Worm (Caenorhabditis elegans) whole organism, L1 larva: ENCODE data around the gene ZK1307.7.
A peak's percentile ranks its signal among the peaks of the same experiment; 100 is the strongest.

Source experiments
- C04F5.9 ChIP-seq: sonication (generic microtip); optimal IDR thresholded peaks from 2 replicates; lab custom pipeline; 2016; ENCODE audit warnings: missing genetic modification characterization, missing compliant biosample characterization
- aha-1 ChIP-seq: fragments of 150-350 bp; optimal IDR thresholded peaks from 2 replicates; lab custom pipeline; 2014; ENCODE audit warnings: missing biosample characterization, missing genetic modification characterization
- aly-2 ChIP-seq: fragments of 150-350 bp; optimal IDR thresholded peaks from 2 replicates; lab custom pipeline; 2014; ENCODE audit warnings: missing biosample characterization, missing genetic modification characterization
- blmp-1 ChIP-seq: fragments of 150-350 bp; optimal IDR thresholded peaks from 2 replicates; lab custom pipeline; 2014; ENCODE audit warnings: missing biosample characterization, missing genetic modification characterization
- ceh-63 ChIP-seq: fragments of 200-800 bp; sonication (Bioruptor generic); optimal IDR thresholded peaks from 2 replicates; lab custom pipeline; 2018; ENCODE audit warnings: mild to moderate bottlenecking, missing genetic modification characterization, missing compliant biosample characterization
- ceh-8 ChIP-seq: fragments of 200-800 bp; sonication (Bioruptor generic); optimal IDR thresholded peaks from 2 replicates; lab custom pipeline; 2018; ENCODE audit warnings: mild to moderate bottlenecking, missing genetic modification characterization, moderate library complexity, missing compliant biosample characterization
- ceh-82 ChIP-seq, 3 experiments: fragments of 150-350 bp in 1 of 3; sonication (generic microtip) in 2 of 3; optimal IDR thresholded peaks; 2 replicates each; lab custom pipeline; 2014 to 2017; ENCODE audit warnings: missing biosample characterization in 3 of 3, missing genetic modification characterization in 3 of 3
- ceh-90 ChIP-seq: sonication (generic microtip); optimal IDR thresholded peaks from 2 replicates; lab custom pipeline; 2016; ENCODE audit warnings: missing genetic modification characterization, missing compliant biosample characterization
- ces-1 ChIP-seq: fragments of 150-350 bp; optimal IDR thresholded peaks from 2 replicates; lab custom pipeline; 2014; ENCODE audit warnings: missing biosample characterization, missing genetic modification reagents, missing genetic modification characterization
- dpl-1 ChIP-seq, 3 experiments: fragments of 150-350 bp in 2 of 3; sonication (generic microtip) in 1 of 3; optimal IDR thresholded peaks; 2 replicates each; lab custom pipeline; 2014 to 2017; ENCODE audit warnings: missing biosample characterization in 3 of 3, missing genetic modification characterization in 3 of 3, missing genetic modification reagents in 3 of 3
- dsc-1 ChIP-seq: sonication (generic microtip); optimal IDR thresholded peaks from 2 replicates; lab custom pipeline; 2016; ENCODE audit warnings: mild to moderate bottlenecking, missing genetic modification characterization, missing compliant biosample characterization
- efl-1 ChIP-seq, 4 experiments: fragments of 150-350 bp; optimal IDR thresholded peaks in 3 of 4; peaks in 1 of 4; 1 replicate in 1 of 4; 2 replicates in 3 of 4; lab custom pipeline; 2014; ENCODE audit warnings: missing biosample characterization in 2 of 4, missing genetic modification characterization in 2 of 4, missing genetic modification reagents in 2 of 4
- egl-13 ChIP-seq: sonication (generic microtip); optimal IDR thresholded peaks from 2 replicates; lab custom pipeline; 2016; ENCODE audit warnings: missing genotype, missing genetic modification reagents, missing genetic modification characterization, missing compliant biosample characterization
- egl-27 ChIP-seq, 2 experiments: fragments of 150-350 bp in 1 of 2; sonication (generic microtip); optimal IDR thresholded peaks; 3 replicates each; lab custom pipeline; 2017 to 2018; ENCODE audit warnings: missing biosample characterization in 2 of 2, missing genetic modification characterization in 2 of 2, missing genetic modification reagents in 2 of 2
- elt-3 ChIP-seq, 6 experiments: fragments of 150-350 bp in 1 of 6; sonication (generic microtip); optimal IDR thresholded peaks; 2 replicates each; lab custom pipeline; 2017 to 2018; ENCODE audit warnings: missing biosample characterization in 6 of 6, missing genetic modification characterization in 6 of 6, inconsistent platforms in 1 of 6
- ets-5 ChIP-seq: fragments of 200-800 bp; sonication (Bioruptor generic); IDR thresholded peaks from 2 replicates; pipeline ENCODE4 v1.3.6; 2022; ENCODE audit warnings: missing genetic modification characterization, missing compliant biosample characterization
- hlh-17 ChIP-seq: fragments of 200-800 bp; sonication (Bioruptor generic); optimal IDR thresholded peaks from 2 replicates; lab custom pipeline; 2018; ENCODE audit warnings: missing genetic modification characterization, mild to moderate bottlenecking, missing compliant biosample characterization, moderate library complexity, borderline replicate concordance
- irx-1 ChIP-seq: sonication (generic microtip); optimal IDR thresholded peaks from 2 replicates; lab custom pipeline; 2016; ENCODE audit warnings: missing genetic modification characterization, missing compliant biosample characterization
- isw-1 ChIP-seq: fragments of 200-800 bp; sonication (Bioruptor generic); IDR thresholded peaks from 2 replicates; pipeline ENCODE4 v1.3.6; 2022; ENCODE audit warnings: missing genetic modification characterization, missing compliant biosample characterization
- jun-1 ChIP-seq: fragments of 150-350 bp; optimal IDR thresholded peaks from 2 replicates; lab custom pipeline; 2014; ENCODE audit warnings: missing biosample characterization, missing genetic modification reagents, missing genetic modification characterization
- lin-13 ChIP-seq: fragments of 150-350 bp; optimal IDR thresholded peaks from 2 replicates; lab custom pipeline; 2014; ENCODE audit warnings: missing biosample characterization, missing genetic modification reagents, missing genetic modification characterization
- lin-15B ChIP-seq: fragments of 150-350 bp; sonication (generic microtip); optimal IDR thresholded peaks from 3 replicates; lab custom pipeline; 2014; ENCODE audit warnings: missing biosample characterization, missing genetic modification characterization
- lin-35 ChIP-seq, 2 experiments: fragments of 150-350 bp; optimal IDR thresholded peaks; 2 replicates each; lab custom pipeline; 2014; ENCODE audit warnings: missing biosample characterization in 2 of 2, missing genetic modification characterization in 2 of 2, missing genetic modification reagents in 2 of 2
- lin-39 ChIP-seq: fragments of 150-350 bp; optimal IDR thresholded peaks from 2 replicates; lab custom pipeline; 2014; ENCODE audit warnings: missing biosample characterization, missing genetic modification reagents, missing genetic modification characterization
- lir-3 ChIP-seq: sonication (generic microtip); optimal IDR thresholded peaks from 2 replicates; lab custom pipeline; 2016; ENCODE audit warnings: mild to moderate bottlenecking, missing genetic modification characterization, moderate library complexity, missing compliant biosample characterization; ENCODE audit not compliant: poor library complexity
- lsy-2 ChIP-seq, 2 experiments: fragments of 150-350 bp; optimal IDR thresholded peaks; 2 replicates each; lab custom pipeline; 2014; ENCODE audit warnings: missing biosample characterization in 2 of 2, missing genetic modification characterization in 2 of 2
- mef-2 ChIP-seq: fragments of 150-350 bp; optimal IDR thresholded peaks from 2 replicates; lab custom pipeline; 2014; ENCODE audit warnings: missing biosample characterization, missing genetic modification characterization
- nhr-11 ChIP-seq: fragments of 150-350 bp; optimal IDR thresholded peaks from 2 replicates; lab custom pipeline; 2014; ENCODE audit warnings: missing biosample characterization, missing genetic modification characterization
- nhr-19 ChIP-seq: fragments of 200-800 bp; sonication (Bioruptor generic); conservative IDR thresholded peaks from 2 replicates; pipeline ENCODE4 v1.3.6; 2022; ENCODE audit warnings: missing genetic modification characterization, missing compliant biosample characterization
- nhr-20 ChIP-seq: sonication (generic microtip); optimal IDR thresholded peaks from 2 replicates; lab custom pipeline; 2016; ENCODE audit warnings: mild to moderate bottlenecking, missing genetic modification characterization, missing compliant biosample characterization
- nhr-237 ChIP-seq: fragments of 150-350 bp; optimal IDR thresholded peaks from 2 replicates; lab custom pipeline; 2014; ENCODE audit warnings: missing biosample characterization, missing genetic modification characterization
- nhr-28 ChIP-seq: fragments of 150-350 bp; optimal IDR thresholded peaks from 2 replicates; lab custom pipeline; 2014; ENCODE audit warnings: missing biosample characterization, missing genetic modification characterization
- nhr-76 ChIP-seq: sonication (generic microtip); optimal IDR thresholded peaks from 2 replicates; lab custom pipeline; 2017; ENCODE audit warnings: missing biosample characterization, missing genetic modification characterization
- nhr-84 ChIP-seq: sonication (generic microtip); optimal IDR thresholded peaks from 2 replicates; lab custom pipeline; 2017; ENCODE audit warnings: missing biosample characterization, missing genetic modification characterization
- nhr-90 ChIP-seq: sonication (generic microtip); optimal IDR thresholded peaks from 2 replicates; lab custom pipeline; 2016; ENCODE audit warnings: mild to moderate bottlenecking, missing genetic modification characterization, missing compliant biosample characterization; ENCODE audit not compliant: poor library complexity
- pax-3 ChIP-seq: fragments of 200-800 bp; sonication (Bioruptor generic); optimal IDR thresholded peaks from 2 replicates; lab custom pipeline; 2018; ENCODE audit warnings: mild to moderate bottlenecking, missing genetic modification characterization, moderate library complexity, missing compliant biosample characterization
- rnt-1 ChIP-seq: sonication (generic microtip); optimal IDR thresholded peaks from 2 replicates; lab custom pipeline; 2016; ENCODE audit warnings: mild to moderate bottlenecking, missing genetic modification characterization, moderate library complexity, missing compliant biosample characterization
- skn-1 ChIP-seq: fragments of 150-350 bp; optimal IDR thresholded peaks from 2 replicates; lab custom pipeline; 2014; ENCODE audit warnings: missing biosample characterization, missing genetic modification characterization
- snu-23 ChIP-seq: sonication (generic microtip); optimal IDR thresholded peaks from 2 replicates; lab custom pipeline; 2016; ENCODE audit warnings: missing genetic modification characterization, missing compliant biosample characterization
- sox-4 ChIP-seq: sonication (generic microtip); optimal IDR thresholded peaks from 2 replicates; lab custom pipeline; 2016; ENCODE audit warnings: missing genetic modification characterization, missing compliant biosample characterization
- sup-37 ChIP-seq: fragments of 200-800 bp; sonication (Bioruptor generic); optimal IDR thresholded peaks from 2 replicates; lab custom pipeline; 2018; ENCODE audit warnings: mild to moderate bottlenecking, missing genetic modification characterization, missing compliant biosample characterization
- swsn-7 ChIP-seq: sonication (generic microtip); optimal IDR thresholded peaks from 2 replicates; lab custom pipeline; 2016; ENCODE audit warnings: missing genetic modification characterization, missing compliant biosample characterization
- tbx-2 ChIP-seq: sonication (generic microtip); optimal IDR thresholded peaks from 2 replicates; lab custom pipeline; 2016; ENCODE audit warnings: missing genetic modification characterization, missing compliant biosample characterization
- unc-130 ChIP-seq: fragments of 150-350 bp; optimal IDR thresholded peaks from 2 replicates; lab custom pipeline; 2017; ENCODE audit warnings: missing biosample characterization, missing genetic modification characterization, inconsistent platforms
- unc-30 ChIP-seq: sonication (generic microtip); optimal IDR thresholded peaks from 2 replicates; lab custom pipeline; 2017; ENCODE audit warnings: missing biosample characterization, missing genetic modification characterization
- unc-62 ChIP-seq: fragments of 150-350 bp; optimal IDR thresholded peaks from 2 replicates; lab custom pipeline; 2014; ENCODE audit warnings: missing biosample characterization, missing genetic modification reagents, missing genetic modification characterization
- unc-86 ChIP-seq: sonication (generic microtip); optimal IDR thresholded peaks from 2 replicates; lab custom pipeline; 2016; ENCODE audit warnings: missing genetic modification characterization, missing compliant biosample characterization
- unc-98 ChIP-seq: fragments of 200-800 bp; sonication (Bioruptor generic); IDR thresholded peaks from 2 replicates; pipeline ENCODE4 v1.3.6; 2022; ENCODE audit warnings: missing genetic modification characterization, missing compliant biosample characterization
- vab-15 ChIP-seq: sonication (generic microtip); optimal IDR thresholded peaks from 2 replicates; lab custom pipeline; 2017; ENCODE audit warnings: missing genotype, mild to moderate bottlenecking, missing genetic modification characterization, missing compliant biosample characterization
- xbp-1 ChIP-seq: sonication (generic microtip); optimal IDR thresholded peaks from 2 replicates; lab custom pipeline; 2016; ENCODE audit warnings: missing genetic modification characterization, missing compliant biosample characterization
- zag-1 ChIP-seq: fragments of 150-350 bp; optimal IDR thresholded peaks from 2 replicates; lab custom pipeline; 2014; ENCODE audit warnings: missing biosample characterization, missing genetic modification characterization
- zip-4 ChIP-seq: fragments of 200-800 bp; sonication (Bioruptor generic); optimal IDR thresholded peaks from 2 replicates; lab custom pipeline; 2018; ENCODE audit warnings: mild to moderate bottlenecking, missing genetic modification characterization, moderate library complexity, missing compliant biosample characterization
- ztf-4 ChIP-seq: fragments of 150-350 bp; optimal IDR thresholded peaks from 2 replicates; lab custom pipeline; 2014; ENCODE audit warnings: missing biosample characterization, missing genetic modification characterization

The ZK1307.7 gene

ce11 chrII:9646122-9646555 lies 9.7 kb downstream of the ZK1307.7 start (continued):
- TF ChIP-seq zip-4 (GFP tag; lab: Kevin White, UChicago): no peak
- TF ChIP-seq irx-1: peak; percentile 41
- peak; percentile 56 for TF ChIP-seq nhr-11 (tag; lab: Kevin White, UChicago)
- TF ChIP-seq ceh-90: no peak
- TF ChIP-seq C04F5.9: no peak
- TF ChIP-seq nhr-20 (tag; lab: Kevin White, UChicago): peak; percentile 94
- TF ChIP-seq rnt-1 (tag; lab: Kevin White, UChicago): peak; percentile 74
- TF ChIP-seq nhr-84 (tag; lab: Kevin White, UChicago): no peak
- peak; percentile 29 for TF ChIP-seq lin-13
- TF ChIP-seq jun-1: peak; percentile 64
- peak; percentile 63 for TF ChIP-seq tbx-2 (tag; lab: Kevin White, UChicago)
- TF ChIP-seq pax-3 (tag; lab: Kevin White, UChicago): peak; percentile 34
- peak; percentile 78 for TF ChIP-seq snu-23 (GFP tag; lab: Kevin White, UChicago)
- TF ChIP-seq ceh-63 (GFP tag; lab: Kevin White, UChicago): no peak
- peak; percentile 55 for TF ChIP-seq xbp-1 (tag; lab: Kevin White, UChicago)
- TF ChIP-seq zag-1 (tag; lab: Kevin White, UChicago): no peak
- no peak for TF ChIP-seq hlh-17 (GFP tag; lab: Kevin White, UChicago)
- TF ChIP-seq skn-1 (tag; lab: Kevin White, UChicago): peak; percentile 56
- TF ChIP-seq aha-1 (tag; lab: Kevin White, UChicago): no peak
- peak; percentile 95 for TF ChIP-seq blmp-1 (tag; lab: Kevin White, UChicago)
- TF ChIP-seq dpl-1 (GFP tag; optimal IDR thresholded peaks at IDR 0.05; lab: Kevin White, UChicago): peak; percentile 40 to 53 (median 50)
- TF ChIP-seq nhr-19: peak; percentile 60
- TF ChIP-seq egl-27 (tag; optimal IDR thresholded peaks at IDR 0.05; lab: Kevin White, UChicago): no peak
- peak; percentile 52 for TF ChIP-seq unc-86 (tag; lab: Kevin White, UChicago)
- TF ChIP-seq unc-62 (GFP tag; lab: Kevin White, UChicago): no peak
- TF ChIP-seq lin-15B (tag; lab: Kevin White, UChicago): no peak
- peak; percentile 52 to 68 for TF ChIP-seq lin-35 (GFP tag; optimal IDR thresholded peaks at IDR 0.05; lab: Kevin White, UChicago)
- peak; percentile 37 to 74 (median 44) for TF ChIP-seq ceh-82 (tag; optimal IDR thresholded peaks at IDR 0.05; lab: Kevin White, UChicago)
- no peak for TF ChIP-seq nhr-28 (tag; lab: Kevin White, UChicago)
- TF ChIP-seq nhr-237 (tag; lab: Kevin White, UChicago): peak; percentile 49
- TF ChIP-seq aly-2 (tag; lab: Kevin White, UChicago): no peak
- no peak for TF ChIP-seq sox-4
- TF ChIP-seq ztf-4 (tag; lab: Kevin White, UChicago): peak; percentile 68
- no peak for TF ChIP-seq lin-39
- peak; percentile 70 to 82 for TF ChIP-seq lsy-2 (tag; optimal IDR thresholded peaks at IDR 0.05; lab: Kevin White, UChicago)
- no peak for TF ChIP-seq ceh-8 (GFP tag; lab: Kevin White, UChicago)
- no peak for TF ChIP-seq nhr-76 (tag; lab: Kevin White, UChicago)
- peak; percentile 6; the same call in 1 of the 2 replicates for TF ChIP-seq isw-1 (GFP tag; lab: Robert Waterston, UW)
- no peak for TF ChIP-seq unc-30 (tag; lab: Kevin White, UChicago)
- TF ChIP-seq unc-130 (tag; lab: Kevin White, UChicago): no peak
- TF ChIP-seq vab-15 (tag; lab: Kevin White, UChicago): peak; percentile 65
- TF ChIP-seq elt-3 (tag; optimal IDR thresholded peaks at IDR 0.05; lab: Kevin White, UChicago): peak in 2 of 6 experiments; percentile 33 to 59
- no peak for TF ChIP-seq mef-2 (tag; lab: Kevin White, UChicago)
- TF ChIP-seq efl-1 (optimal IDR thresholded peaks at IDR 0.05; lab: Kevin White, UChicago): peak; percentile 70 to 76
- TF ChIP-seq efl-1 (GFP tag; optimal IDR thresholded peaks at IDR 0.05 in 1 of 2; lab: Kevin White, UChicago): peak; percentile 9 to 86
- TF ChIP-seq unc-98 (GFP tag; lab: Robert Waterston, UW): no peak
- peak; percentile 70 for TF ChIP-seq swsn-7 (tag; lab: Kevin White, UChicago)
- no peak for TF ChIP-seq egl-13 (tag; lab: Kevin White, UChicago)
- TF ChIP-seq ces-1 (GFP tag; lab: Kevin White, UChicago): no peak
- TF ChIP-seq lir-3 (tag; lab: Kevin White, UChicago): peak; percentile 40
- no peak for TF ChIP-seq dsc-1
- TF ChIP-seq nhr-90 (tag; lab: Kevin White, UChicago): peak; percentile 50
- TF ChIP-seq sup-37 (GFP tag; lab: Kevin White, UChicago): no peak
- TF ChIP-seq ets-5: no peak
